Fruit fly (Drosophila melanogaster): ENCODE results near the gene Saf-B.

The Saf-B gene

dm6 chr3R:24768538-24769401 lies 48.5 kb upstream of the Saf-B start, which contains the start of gene CG13631 (continued):
- TF ChIP-seq CG6654 (GFP tag; optimal IDR thresholded peaks at IDR 0.05): peak; percentile 87
- TF ChIP-seq tup (GFP tag; optimal IDR thresholded peaks at IDR 0.05): peak; percentile 77
- peak; percentile 96 for TF ChIP-seq nerfin-1 (tag; optimal IDR thresholded peaks at IDR 0.05)
- peak; percentile 82 for TF ChIP-seq Ada2b (GFP tag; IDR thresholded peaks at IDR 0.05)
- peak; percentile 94 for TF ChIP-seq CG32772 (GFP tag; IDR thresholded peaks at IDR 0.05)
- peak; percentile 89 for TF ChIP-seq CG17385 (GFP tag; optimal IDR thresholded peaks at IDR 0.05)
- peak; percentile 19; the same call in 1 of the 2 replicates for TF ChIP-seq CG8765 (GFP tag; IDR thresholded peaks at IDR 0.05)
- TF ChIP-seq CG6813 (GFP tag; optimal IDR thresholded peaks at IDR 0.05): peak; percentile 83
- peak; percentile 62 for TF ChIP-seq CTCF (GFP tag; optimal IDR thresholded peaks at IDR 0.05)
- peak; percentile 33 for TF ChIP-seq D19B (GFP tag; optimal IDR thresholded peaks at IDR 0.05)
- TF ChIP-seq nerfin-2 (GFP tag; IDR thresholded peaks at IDR 0.05; ENCODE audit: partially characterized antibody): no peak
- TF ChIP-seq oc (tag; optimal IDR thresholded peaks at IDR 0.05): peak; percentile 96
- peak; percentile 68; the same call in 1 of the 2 replicates for TF ChIP-seq chm (GFP tag; IDR thresholded peaks at IDR 0.05)
- peak in 1 of 2 experiments; percentile 27 for TF ChIP-seq insv (GFP tag; optimal IDR thresholded peaks at IDR 0.05)
- no peak for TF ChIP-seq unc-4 (GFP tag; IDR thresholded peaks at IDR 0.05; ENCODE audit: partially characterized antibody)
- TF ChIP-seq Dek (tag; optimal IDR thresholded peaks at IDR 0.05): peak; percentile 75
- TF ChIP-seq CG15073 (GFP tag; optimal IDR thresholded peaks at IDR 0.05): peak; percentile 82
- TF ChIP-seq CG17359 (tag; optimal IDR thresholded peaks at IDR 0.05): peak; percentile 96
- TF ChIP-seq CG7357 (GFP tag; IDR thresholded peaks at IDR 0.05): peak; percentile 85
- TF ChIP-seq pnt (GFP tag; optimal IDR thresholded peaks at IDR 0.05): peak; percentile 97
- TF ChIP-seq aop (GFP tag; IDR thresholded peaks at IDR 0.05): peak; percentile 76; the same call in 1 of the 2 replicates
- peak; percentile 94 for TF ChIP-seq jing (GFP tag; optimal IDR thresholded peaks at IDR 0.05)
- peak; percentile 37 to 74 for TF ChIP-seq crp (GFP tag; optimal IDR thresholded peaks at IDR 0.05)
- peak; percentile 44 for TF ChIP-seq CG7271 (tag; optimal IDR thresholded peaks at IDR 0.05)
- TF ChIP-seq kay (GFP tag; optimal IDR thresholded peaks at IDR 0.05): peak; percentile 88
- TF ChIP-seq Neu2 (GFP tag; optimal IDR thresholded peaks at IDR 0.05; ENCODE audit: borderline replicate concordance): no peak
- TF ChIP-seq odd (GFP tag; optimal IDR thresholded peaks at IDR 0.05): peak; percentile 88
- TF ChIP-seq sens (GFP tag): peak; percentile 100
- TF ChIP-seq CG3281 (GFP tag; optimal IDR thresholded peaks at IDR 0.05): peak; percentile 72
- no peak for TF ChIP-seq CG13894 (tag; optimal IDR thresholded peaks at IDR 0.05)
- TF ChIP-seq Atf-2 (GFP tag; optimal IDR thresholded peaks at IDR 0.05): peak; percentile 96
- no peak for TF ChIP-seq sna (GFP tag; IDR thresholded peaks at IDR 0.05; ENCODE audit: partially characterized antibody)
- TF ChIP-seq kni (GFP tag; optimal IDR thresholded peaks at IDR 0.05): peak; percentile 86
- TF ChIP-seq sc (optimal IDR thresholded peaks at IDR 0.05): no peak
- TF ChIP-seq sc (GFP tag; optimal IDR thresholded peaks at IDR 0.05): peak; percentile 97
- peak; percentile 96 for TF ChIP-seq CG16863 (GFP tag; optimal IDR thresholded peaks at IDR 0.05)
- peak; percentile 84 for TF ChIP-seq p53 (GFP tag; optimal IDR thresholded peaks at IDR 0.05)
- no peak for TF ChIP-seq ato (GFP tag; IDR thresholded peaks at IDR 0.05; ENCODE audit: partially characterized antibody)
- 0 out of 4 replicates have a peak, but pooled peaks have one; percentile 47 for TF ChIP-seq chinmo (GFP tag; IDR thresholded peaks at IDR 0.05; ENCODE audit: partially characterized antibody)
- TF ChIP-seq CG7987 (GFP tag; optimal IDR thresholded peaks at IDR 0.05): peak; percentile 68
- peak; percentile 88 for TF ChIP-seq CG7786 (GFP tag; optimal IDR thresholded peaks at IDR 0.05)
- peak; percentile 49; the same call in 1 of the 3 replicates for TF ChIP-seq sr (GFP tag; IDR thresholded peaks at IDR 0.05)
- TF ChIP-seq slou (GFP tag; optimal IDR thresholded peaks at IDR 0.05): peak; percentile 74
- TF ChIP-seq CG18619 (GFP tag; optimal IDR thresholded peaks at IDR 0.05): peak; percentile 91
- peak; percentile 90 for TF ChIP-seq jigr1 (GFP tag; IDR thresholded peaks at IDR 0.05)
- TF ChIP-seq Ets97D (GFP tag; optimal IDR thresholded peaks at IDR 0.05): peak; percentile 74
- peak; percentile 23; the same call in 1 of the 2 replicates for TF ChIP-seq bowl (GFP tag; IDR thresholded peaks at IDR 0.05)
- peak in 1 of 3 experiments; percentile 94 for TF ChIP-seq Stat92E (GFP tag; optimal IDR thresholded peaks at IDR 0.05)

Measured in whole organism, embryonic.